Worm (Caenorhabditis elegans): ENCODE data around the gene egl-10.

DNA sequence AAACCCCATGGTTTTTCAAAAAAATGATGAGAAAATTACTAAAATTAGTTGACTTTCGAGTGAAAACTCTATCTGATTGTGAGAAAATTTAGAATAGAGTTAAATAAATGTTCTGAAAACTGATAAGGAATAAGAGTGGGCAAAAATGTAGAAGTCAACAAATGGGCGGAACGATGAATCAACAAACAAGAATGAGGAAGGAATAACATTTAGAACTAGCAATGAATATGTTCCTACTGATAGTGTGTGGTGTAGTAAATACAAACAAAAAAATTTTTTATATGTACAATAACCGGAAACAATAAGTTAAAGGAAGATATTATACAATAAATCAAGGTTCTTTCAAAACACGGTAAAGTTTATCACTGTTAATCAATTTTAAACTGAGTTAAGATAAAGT is 19.1 kb downstream of the egl-10 start, which contains the start of gene pals-39:
- no peak for TF ChIP-seq W03F9.2 (tag; optimal IDR thresholded peaks at IDR 0.05)
- no peak for TF ChIP-seq him-1 (tag; optimal IDR thresholded peaks at IDR 0.05)

Data from whole organism, L4/young adult.